Worm (Caenorhabditis elegans): Measurements from ENCODE around the gene ztf-1.

Gene ztf-1

ce11 chrIII:8801864-8802818, 10.0 kb upstream of the ztf-1 start (continued):
- peak; percentile 72 for TF ChIP-seq fos-1 (tag; optimal IDR thresholded peaks at IDR 0.05)
- TF ChIP-seq nhr-11 (tag; optimal IDR thresholded peaks at IDR 0.05): peak; percentile 98
- TF ChIP-seq lsy-12 (tag; optimal IDR thresholded peaks at IDR 0.05): peak; percentile 91
- no peak for TF ChIP-seq nhr-76 (tag; optimal IDR thresholded peaks at IDR 0.05)
- peak; percentile 84 for TF ChIP-seq egl-5 (tag; optimal IDR thresholded peaks at IDR 0.05)
- peak; percentile 92 for TF ChIP-seq tbx-2 (tag; optimal IDR thresholded peaks at IDR 0.05)
- TF ChIP-seq fkh-2 (tag; optimal IDR thresholded peaks at IDR 0.05): no peak
- TF ChIP-seq unc-39 (tag; optimal IDR thresholded peaks at IDR 0.05): no peak
- TF ChIP-seq lin-39 (tag; optimal IDR thresholded peaks at IDR 0.05): peak; percentile 97
- TF ChIP-seq elt-2 (tag; optimal IDR thresholded peaks at IDR 0.05): peak; percentile 93
- peak; percentile 77 for TF ChIP-seq R02D3.7 (tag; optimal IDR thresholded peaks at IDR 0.05)
- TF ChIP-seq mdl-1 (tag; optimal IDR thresholded peaks at IDR 0.05): peak; percentile 95

- TF ChIP-seq ama-1 (optimal IDR thresholded peaks at IDR 0.05): no peak
- TF ChIP-seq nhr-67 (tag; optimal IDR thresholded peaks at IDR 0.05): no peak
- peak; percentile 69 for TF ChIP-seq nhr-43 (tag; optimal IDR thresholded peaks at IDR 0.05; ENCODE audit: poor library complexity, severe bottlenecking)
- no peak for TF ChIP-seq daf-12 (tag; optimal IDR thresholded peaks at IDR 0.05)
- TF ChIP-seq ZK546.5 (tag; optimal IDR thresholded peaks at IDR 0.05): no peak
- TF ChIP-seq egl-5 (tag; optimal IDR thresholded peaks at IDR 0.05): no peak
- TF ChIP-seq jun-1 (tag; optimal IDR thresholded peaks at IDR 0.05): no peak
- TF ChIP-seq ceh-9 (tag; optimal IDR thresholded peaks at IDR 0.05): no peak
Measured at ce11 chrIII:8801352-8801863, 9.3 kb upstream of the ztf-1 start.

- peak; percentile 26 for TF ChIP-seq nhr-43 (tag; optimal IDR thresholded peaks at IDR 0.05; ENCODE audit: poor library complexity, severe bottlenecking)
- no peak for TF ChIP-seq pqm-1 (tag; optimal IDR thresholded peaks at IDR 0.05)
- TF ChIP-seq nhr-25 (tag; optimal IDR thresholded peaks at IDR 0.05): peak; percentile 63
- peak; percentile 67 for TF ChIP-seq nhr-23 (tag; optimal IDR thresholded peaks at IDR 0.05)
- peak; percentile 3 for TF ChIP-seq pha-4 (tag; optimal IDR thresholded peaks at IDR 0.05)
Measured at ce11 chrIII:8800796-8801083, 8.6 kb upstream of the ztf-1 start.

- TF ChIP-seq elt-2 (tag; optimal IDR thresholded peaks at IDR 0.05) (peak; percentile 71), elt-1 (tag; optimal IDR thresholded peaks at IDR 0.05) (peak; percentile 78), nhr-77 (tag; optimal IDR thresholded peaks at IDR 0.05) (peak; percentile 50), nhr-23 (tag; optimal IDR thresholded peaks at IDR 0.05) (peak; percentile 40), jun-1 (tag; optimal IDR thresholded peaks at IDR 0.05) (peak; percentile 91), nhr-76 (tag; optimal IDR thresholded peaks at IDR 0.05) (no peak), mml-1 (tag; optimal IDR thresholded peaks at IDR 0.05) (no peak), egl-27 (tag; optimal IDR thresholded peaks at IDR 0.05) (peak; percentile 77), fkh-10 (GFP tag; optimal IDR thresholded peaks at IDR 0.05) (peak; percentile 76), fos-1 (tag; optimal IDR thresholded peaks at IDR 0.05) (no peak), zag-1 (tag; optimal IDR thresholded peaks at IDR 0.05) (peak; percentile 76), tbx-2 (tag; optimal IDR thresholded peaks at IDR 0.05) (peak; percentile 85), lin-15B (tag; optimal IDR thresholded peaks at IDR 0.05) (peak; percentile 58), fkh-2 (tag; optimal IDR thresholded peaks at IDR 0.05) (peak; percentile 52), ztf-11 (tag; optimal IDR thresholded peaks at IDR 0.05) (no peak), eor-1 (tag; optimal IDR thresholded peaks at IDR 0.05) (no peak), skn-1 (tag; optimal IDR thresholded peaks at IDR 0.05) (no peak), mdl-1 (tag; optimal IDR thresholded peaks at IDR 0.05) (peak; percentile 94), ceh-28 (tag; optimal IDR thresholded peaks at IDR 0.05) (peak; percentile 87), ceh-9 (tag; optimal IDR thresholded peaks at IDR 0.05) (peak; percentile 24), unc-62 (GFP tag; optimal IDR thresholded peaks at IDR 0.05) (peak; percentile 95), pqm-1 (tag; optimal IDR thresholded peaks at IDR 0.05) (peak; percentile 38), nhr-12 (tag; optimal IDR thresholded peaks at IDR 0.05) (no peak), nhr-43 (tag; optimal IDR thresholded peaks at IDR 0.05; ENCODE audit: poor library complexity, severe bottlenecking) (peak; percentile 59), aly-2 (tag; optimal IDR thresholded peaks at IDR 0.05) (no peak), nhr-25 (tag; optimal IDR thresholded peaks at IDR 0.05) (peak; percentile 44), nhr-11 (tag; optimal IDR thresholded peaks at IDR 0.05) (peak; percentile 84), ztf-4 (tag; optimal IDR thresholded peaks at IDR 0.05) (no peak), ZK546.5 (tag; optimal IDR thresholded peaks at IDR 0.05) (no peak), ama-1 (optimal IDR thresholded peaks at IDR 0.05) (peak; percentile 37), hmg-11 (tag; optimal IDR thresholded peaks at IDR 0.05) (peak; percentile 90), lsy-12 (tag; optimal IDR thresholded peaks at IDR 0.05) (peak; percentile 80), lin-39 (tag; optimal IDR thresholded peaks at IDR 0.05) (peak; percentile 88), sea-2 (GFP tag; optimal IDR thresholded peaks at IDR 0.05) (peak; percentile 31), R02D3.7 (tag; optimal IDR thresholded peaks at IDR 0.05) (peak; percentile 57), pha-4 (tag; optimal IDR thresholded peaks at IDR 0.05) (peak; percentile 93), nhr-28 (tag; optimal IDR thresholded peaks at IDR 0.05) (no peak)
Measured at ce11 chrIII:8799964-8800795, 8.0 kb upstream of the ztf-1 start, which contains the start of gene F54F2.6. F54F2.6 (minus strand) TSS chrIII:8800701.
